Worm (Caenorhabditis elegans) whole organism, mixed stage, embryonic: ENCODE results near the gene pmp-3.

Source experiments
- elt-3 ChIP-seq: fragments of 150-350 bp; optimal IDR thresholded peaks from 2 replicates; lab custom pipeline; 2014; ENCODE audit warnings: missing biosample characterization, missing genetic modification characterization
- hlh-1 ChIP-seq: fragments of 150-350 bp; optimal IDR thresholded peaks from 2 replicates; lab custom pipeline; 2014; ENCODE audit warnings: missing biosample characterization, missing genetic modification reagents, missing genetic modification characterization
- lsy-2 ChIP-seq: fragments of 150-350 bp; optimal IDR thresholded peaks from 2 replicates; lab custom pipeline; 2014; ENCODE audit warnings: missing biosample characterization, missing genetic modification characterization
- mab-5 ChIP-seq: fragments of 150-350 bp; optimal IDR thresholded peaks from 2 replicates; lab custom pipeline; 2014; ENCODE audit warnings: missing biosample characterization, missing genetic modification characterization
- nhr-12 ChIP-seq: fragments of 150-350 bp; optimal IDR thresholded peaks from 2 replicates; lab custom pipeline; 2014; ENCODE audit warnings: missing biosample characterization, missing genetic modification characterization
- nhr-2 ChIP-seq: fragments of 150-350 bp; optimal IDR thresholded peaks from 2 replicates; lab custom pipeline; 2014; ENCODE audit warnings: missing biosample characterization, missing genetic modification characterization
- nhr-28 ChIP-seq: fragments of 150-350 bp; optimal IDR thresholded peaks from 2 replicates; lab custom pipeline; 2014; ENCODE audit warnings: missing biosample characterization, missing genetic modification characterization
- nhr-76 ChIP-seq: sonication (generic microtip); optimal IDR thresholded peaks from 2 replicates; lab custom pipeline; 2017; ENCODE audit warnings: missing biosample characterization, missing genetic modification characterization
- pha-4 ChIP-seq: fragments of 150-350 bp; optimal IDR thresholded peaks from 2 replicates; lab custom pipeline; 2018; ENCODE audit warnings: missing biosample characterization, missing genetic modification reagents, missing genetic modification characterization
- snpc-4 ChIP-seq: fragments of 150-350 bp; optimal IDR thresholded peaks from 2 replicates; lab custom pipeline; 2014; ENCODE audit warnings: missing biosample characterization, missing genetic modification characterization
- sptf-1 ChIP-seq: sonication (generic microtip); optimal IDR thresholded peaks from 2 replicates; lab custom pipeline; 2017; ENCODE audit warnings: mild to moderate bottlenecking, missing genetic modification characterization, moderate library complexity, missing compliant biosample characterization
- unc-120 ChIP-seq: sonication (generic microtip); optimal IDR thresholded peaks from 2 replicates; lab custom pipeline; 2017; ENCODE audit warnings: missing genetic modification characterization, missing compliant biosample characterization; ENCODE audit not compliant: poor library complexity, severe bottlenecking
- unc-62 ChIP-seq: fragments of 150-350 bp; optimal IDR thresholded peaks from 2 replicates; lab custom pipeline; 2014; ENCODE audit warnings: missing biosample characterization, missing genetic modification reagents, missing genetic modification characterization
- ztf-11 ChIP-seq: fragments of 150-350 bp; optimal IDR thresholded peaks from 2 replicates; lab custom pipeline; 2014; ENCODE audit warnings: missing biosample characterization, missing genetic modification characterization

- TF ChIP-seq nhr-12 (tag; lab: Kevin White, UChicago), result no peak
- no peak for TF ChIP-seq unc-62 (GFP tag; lab: Kevin White, UChicago)
- no peak for TF ChIP-seq nhr-28 (tag; lab: Kevin White, UChicago)
- TF ChIP-seq ztf-11, result no peak
- TF ChIP-seq hlh-1 (tag; lab: Kevin White, UChicago), result no peak
- TF ChIP-seq snpc-4 (tag; lab: Kevin White, UChicago), result no peak
- no peak for TF ChIP-seq pha-4 (tag; lab: Kevin White, UChicago)
- no peak for TF ChIP-seq mab-5 (tag; lab: Kevin White, UChicago)
- no peak for TF ChIP-seq elt-3 (tag; lab: Kevin White, UChicago)
- TF ChIP-seq unc-120 (tag; lab: Kevin White, UChicago), result no peak
- no peak for TF ChIP-seq lsy-2 (tag; lab: Kevin White, UChicago)
- TF ChIP-seq sptf-1 (tag; lab: Kevin White, UChicago), result no peak
- TF ChIP-seq nhr-2 (tag; lab: Kevin White, UChicago), result no peak
- no peak for TF ChIP-seq nhr-76 (tag; lab: Kevin White, UChicago)
Measured at ce11 chrV:14597005-14597680, 49.4 kb upstream of the pmp-3 start, which contains the start of gene pes-9.
